Fruit fly (Drosophila melanogaster) whole organism, embryonic: ENCODE data around the gene Cpr78Cb.
A peak's percentile ranks its signal among the peaks of the same experiment; 100 is the strongest.

Source experiments
- Abd-B ChIP-seq: fragments of 200-800 bp; sonication (Bioruptor generic); optimal IDR thresholded peaks from 2 replicates; lab custom pipeline; 2018; ENCODE audit warnings: missing biosample characterization, mild to moderate bottlenecking, missing genetic modification characterization, moderate library complexity
- Asciz ChIP-seq: fragments of 200-800 bp; sonication (Bioruptor generic); optimal IDR thresholded peaks from 2 replicates; lab custom pipeline; 2017; ENCODE audit warnings: missing biosample characterization, mild to moderate bottlenecking, missing genetic modification characterization, missing genetic modification reagents
- Awh ChIP-seq: fragments of 200-800 bp; sonication (Bioruptor generic); IDR thresholded peaks from 2 replicates; pipeline ENCODE4, ENCODE4 v1.3.6; 2022; ENCODE audit warnings: missing biosample characterization, missing genetic modification characterization
- CG10209 ChIP-seq: fragments of 200-800 bp; sonication (Bioruptor generic); optimal IDR thresholded peaks from 3 replicates; lab custom pipeline; 2017; ENCODE audit warnings: missing biosample characterization, mild to moderate bottlenecking, missing genetic modification characterization, missing genetic modification reagents
- CG1024 ChIP-seq: fragments of 200-800 bp; sonication (Bioruptor generic); IDR thresholded peaks from 2 replicates; pipeline ENCODE4 v1.3.6; 2022; ENCODE audit warnings: missing biosample characterization, missing genetic modification characterization
- CG10366 ChIP-seq: fragments of 200-800 bp; sonication (Bioruptor generic); IDR thresholded peaks from 2 replicates; pipeline ENCODE4 v1.3.6; 2022; ENCODE audit warnings: missing biosample characterization, missing genetic modification characterization
- CG12071 ChIP-seq: fragments of 200-800 bp; sonication (Bioruptor generic); optimal IDR thresholded peaks from 3 replicates; lab custom pipeline; 2018; ENCODE audit warnings: missing biosample characterization, mild to moderate bottlenecking, missing genetic modification characterization
- CG12659 ChIP-seq: fragments of 200-800 bp; sonication (Bioruptor generic); optimal IDR thresholded peaks from 3 replicates; lab custom pipeline; 2017; ENCODE audit warnings: mild to moderate bottlenecking, missing biosample characterization, missing genetic modification reagents, missing genetic modification characterization
- CG12769 ChIP-seq: fragments of 200-800 bp; sonication (Bioruptor generic); optimal IDR thresholded peaks from 2 replicates; lab custom pipeline; 2019; ENCODE audit warnings: missing biosample characterization, mild to moderate bottlenecking, missing genetic modification characterization, moderate library complexity
- CG13123 ChIP-seq: fragments of 200-800 bp; sonication (Bioruptor generic); optimal IDR thresholded peaks from 2 replicates; lab custom pipeline; 2016; ENCODE audit warnings: missing biosample characterization, missing genetic modification characterization
- CG13624 ChIP-seq: fragments of 200-800 bp; sonication (Bioruptor generic); optimal IDR thresholded peaks from 2 replicates; lab custom pipeline; 2016; ENCODE audit warnings: missing biosample characterization, missing genetic modification characterization
- CG13894 ChIP-seq: fragments of 200-800 bp; sonication (Bioruptor generic); optimal IDR thresholded peaks from 3 replicates; lab custom pipeline; 2018; ENCODE audit warnings: missing biosample characterization, mild to moderate bottlenecking, missing genetic modification characterization, moderate library complexity
- CG15011 ChIP-seq: fragments of 200-800 bp; sonication (Bioruptor generic); optimal IDR thresholded peaks from 3 replicates; lab custom pipeline; 2018; ENCODE audit warnings: missing biosample characterization, mild to moderate bottlenecking, missing genetic modification characterization
- CG17385 ChIP-seq: fragments of 200-800 bp; sonication (Bioruptor generic); optimal IDR thresholded peaks from 3 replicates; lab custom pipeline; 2018; ENCODE audit warnings: missing biosample characterization, mild to moderate bottlenecking, missing genetic modification characterization
- CG30431 ChIP-seq: fragments of 200-800 bp; sonication (Bioruptor generic); optimal IDR thresholded peaks from 2 replicates; lab custom pipeline; 2017; ENCODE audit warnings: missing biosample characterization, missing genetic modification characterization
- CG33213 ChIP-seq: fragments of 200-800 bp; sonication (Bioruptor generic); optimal IDR thresholded peaks from 3 replicates; lab custom pipeline; 2016; ENCODE audit warnings: missing biosample characterization, missing genetic modification characterization
- CG4360 ChIP-seq: fragments of 200-800 bp; sonication (Bioruptor generic); IDR thresholded peaks from 2 replicates; pipeline ENCODE4 v1.3.6; 2022; ENCODE audit warnings: missing biosample characterization, missing genetic modification characterization
- CG6854 ChIP-seq: fragments of 200-800 bp; sonication (Bioruptor generic); optimal IDR thresholded peaks from 3 replicates; lab custom pipeline; 2017; ENCODE audit warnings: missing biosample characterization, mild to moderate bottlenecking, missing genetic modification characterization
- Camta ChIP-seq: fragments of 200-800 bp; sonication (Bioruptor generic); optimal IDR thresholded peaks from 2 replicates; lab custom pipeline; 2016; ENCODE audit warnings: missing biosample characterization, missing genetic modification characterization
- Deaf1 ChIP-seq: fragments of 200-800 bp; optimal IDR thresholded peaks from 3 replicates; lab custom pipeline; 2019; ENCODE audit warnings: missing biosample characterization, mild to moderate bottlenecking, missing genetic modification characterization, moderate library complexity
- Doc2 ChIP-seq: fragments of 200-800 bp; sonication (Bioruptor generic); IDR thresholded peaks from 2 replicates; pipeline ENCODE4 v1.3.6; 2022; ENCODE audit warnings: missing biosample characterization, missing genetic modification characterization
- Doc3 ChIP-seq: fragments of 200-800 bp; sonication (Bioruptor generic); IDR thresholded peaks from 3 replicates; pipeline ENCODE4 v1.3.6; 2022; ENCODE audit warnings: missing biosample characterization, missing genetic modification characterization; ENCODE audit not compliant: partially characterized antibody
- Drgx ChIP-seq: fragments of 200-800 bp; sonication (Bioruptor generic); IDR thresholded peaks from 2 replicates; pipeline ENCODE4 v1.3.6; 2022; ENCODE audit warnings: missing biosample characterization, missing genetic modification characterization
- Hr78 ChIP-seq, 2 experiments: fragments of 200-800 bp in 1 of 2; fragments of >200 bp in 1 of 2; sonication (Bioruptor generic) in 1 of 2; optimal IDR thresholded peaks; 2 replicates each; lab custom pipeline; 2017 to 2019; ENCODE audit warnings: missing biosample characterization in 2 of 2, missing genetic modification characterization in 2 of 2, mild to moderate bottlenecking in 1 of 2, moderate library complexity in 1 of 2
- Max ChIP-seq: fragments of 200-800 bp; sonication (Bioruptor generic); optimal IDR thresholded peaks from 2 replicates; lab custom pipeline; 2016; ENCODE audit warnings: missing biosample characterization, mild to moderate bottlenecking, missing genetic modification characterization
- NC2β ChIP-seq: fragments of 200-800 bp; sonication (Bioruptor generic); optimal IDR thresholded peaks from 2 replicates; lab custom pipeline; 2016; ENCODE audit warnings: missing biosample characterization, missing genetic modification characterization
- NK7.1 ChIP-seq: fragments of 200-800 bp; sonication (Bioruptor generic); optimal IDR thresholded peaks from 3 replicates; lab custom pipeline; 2016; ENCODE audit warnings: missing biosample characterization, missing genetic modification characterization
- Poxn ChIP-seq: fragments of 200-800 bp; sonication (Bioruptor generic); IDR thresholded peaks from 2 replicates; pipeline ENCODE4 v1.3.6; 2022; ENCODE audit warnings: missing biosample characterization, missing genetic modification characterization
- Side ChIP-seq: fragments of 200-800 bp; sonication (Bioruptor generic); optimal IDR thresholded peaks from 2 replicates; lab custom pipeline; 2016; ENCODE audit warnings: missing biosample characterization, missing genetic modification characterization
- Sin3A ChIP-seq: fragments of >200 bp; optimal IDR thresholded peaks from 2 replicates; lab custom pipeline; 2018
- Spps ChIP-seq: fragments of 200-800 bp; sonication (Bioruptor generic); optimal IDR thresholded peaks from 2 replicates; lab custom pipeline; 2018; ENCODE audit warnings: missing biosample characterization, mild to moderate bottlenecking, missing genetic modification characterization
- Stat92E ChIP-seq, 3 experiments: fragments of >200 bp in 2 of 3; fragments of 200-800 bp in 1 of 3; sonication (Bioruptor generic) in 1 of 3; optimal IDR thresholded peaks; 2 replicates each; lab custom pipeline; 2017 to 2019; ENCODE audit warnings: missing biosample characterization in 3 of 3, missing genetic modification characterization in 3 of 3, mild to moderate bottlenecking in 1 of 3, moderate library complexity in 1 of 3
- al ChIP-seq: fragments of 200-800 bp; sonication (Bioruptor generic); IDR thresholded peaks from 2 replicates; pipeline ENCODE4 v1.3.6; 2022; ENCODE audit warnings: missing biosample characterization, missing genetic modification characterization
- ato ChIP-seq: fragments of 200-800 bp; sonication (Bioruptor generic); IDR thresholded peaks from 2 replicates; pipeline ENCODE4 v1.3.6; 2022; ENCODE audit warnings: missing biosample characterization, missing genetic modification characterization; ENCODE audit not compliant: partially characterized antibody
- cas ChIP-seq: fragments of 200-800 bp; sonication (Bioruptor generic); IDR thresholded peaks from 2 replicates; pipeline ENCODE4 v1.3.6; 2022; ENCODE audit warnings: missing biosample characterization, missing genetic modification characterization
- caup ChIP-seq: fragments of 200-800 bp; sonication (Bioruptor generic); optimal IDR thresholded peaks from 3 replicates; lab custom pipeline; 2017; ENCODE audit warnings: missing biosample characterization, mild to moderate bottlenecking, missing genetic modification characterization, moderate library complexity; ENCODE audit not compliant: severe bottlenecking
- dmrt99B ChIP-seq: fragments of 200-800 bp; sonication (Bioruptor generic); optimal IDR thresholded peaks from 2 replicates; lab custom pipeline; 2018; ENCODE audit warnings: missing biosample characterization, mild to moderate bottlenecking, missing genetic modification characterization, moderate library complexity
- ems ChIP-seq: fragments of 200-800 bp; sonication (Bioruptor generic); optimal IDR thresholded peaks from 3 replicates; lab custom pipeline; 2016; ENCODE audit warnings: missing biosample characterization, missing genetic modification characterization
- fd64A ChIP-seq: fragments of 200-800 bp; sonication (Bioruptor generic); optimal IDR thresholded peaks from 3 replicates; lab custom pipeline; 2018; ENCODE audit warnings: missing biosample characterization, mild to moderate bottlenecking, missing genetic modification characterization
- gt ChIP-seq: fragments of 200-800 bp; sonication (Bioruptor generic); IDR thresholded peaks from 2 replicates; pipeline ENCODE4 v1.3.6; 2022; ENCODE audit warnings: missing biosample characterization, missing genetic modification characterization
- h ChIP-seq: fragments of >200 bp; optimal IDR thresholded peaks from 2 replicates; lab custom pipeline; 2017
- ham ChIP-seq: fragments of 200-800 bp; sonication (Bioruptor generic); IDR thresholded peaks from 2 replicates; pipeline ENCODE4 v1.3.6; 2022; ENCODE audit warnings: missing biosample characterization, missing genetic modification characterization
- ind ChIP-seq: fragments of 200-800 bp; sonication (Bioruptor generic); optimal IDR thresholded peaks from 3 replicates; lab custom pipeline; 2016; ENCODE audit warnings: missing biosample characterization, missing genetic modification characterization
- jigr1 ChIP-seq: fragments of 200-800 bp; sonication (Bioruptor generic); IDR thresholded peaks from 3 replicates; pipeline ENCODE4 v1.3.6; 2022; ENCODE audit warnings: missing biosample characterization, missing genetic modification characterization
- maf-S ChIP-seq: fragments of 200-800 bp; sonication (Bioruptor generic); optimal IDR thresholded peaks from 2 replicates; lab custom pipeline; 2016; ENCODE audit warnings: missing biosample characterization, missing genetic modification characterization
- nerfin-2 ChIP-seq: fragments of 200-800 bp; sonication (Bioruptor generic); IDR thresholded peaks from 2 replicates; pipeline ENCODE4 v1.3.6; 2022; ENCODE audit warnings: missing biosample characterization, missing genetic modification characterization; ENCODE audit not compliant: partially characterized antibody
- repo ChIP-seq: fragments of 200-800 bp; sonication (Bioruptor generic); optimal IDR thresholded peaks from 2 replicates; lab custom pipeline; 2016; ENCODE audit warnings: missing biosample characterization, missing genetic modification characterization
- sd ChIP-seq: fragments of 200-800 bp; sonication (Bioruptor generic); optimal IDR thresholded peaks from 3 replicates; lab custom pipeline; 2018; ENCODE audit warnings: missing biosample characterization, mild to moderate bottlenecking, missing genetic modification characterization, moderate library complexity
- stwl ChIP-seq: fragments of 200-800 bp; sonication (Bioruptor generic); optimal IDR thresholded peaks from 3 replicates; lab custom pipeline; 2018; ENCODE audit warnings: missing biosample characterization, mild to moderate bottlenecking, missing genetic modification characterization, moderate library complexity
- tll ChIP-seq, 2 experiments: fragments of 200-800 bp in 1 of 2; fragments of >200 bp in 1 of 2; sonication (Bioruptor generic) in 1 of 2; optimal IDR thresholded peaks; 2 replicates each; lab custom pipeline; 2017 to 2019; ENCODE audit warnings: missing biosample characterization in 2 of 2, missing genetic modification characterization in 2 of 2, mild to moderate bottlenecking in 1 of 2, moderate library complexity in 1 of 2
- trem ChIP-seq: fragments of 200-800 bp; optimal IDR thresholded peaks from 3 replicates; lab custom pipeline; 2019; ENCODE audit warnings: missing biosample characterization, mild to moderate bottlenecking, missing genetic modification characterization, moderate library complexity

Cpr78Cb gene

dm6 chr3L:21251381-21251780 is 42.9 kb upstream of the Cpr78Cb start (continued):
- no peak for TF ChIP-seq caup
- no peak for TF ChIP-seq gt (GFP tag; lab: Robert Waterston, UW)
- TF ChIP-seq Side: no peak
- TF ChIP-seq Deaf1 (tag; lab: Kevin White, UChicago): no peak
- no peak for TF ChIP-seq al (GFP tag; lab: Robert Waterston, UW)
- no peak for TF ChIP-seq nerfin-2
- no peak for TF ChIP-seq NK7.1 (GFP tag; lab: Kevin White, UChicago)
- TF ChIP-seq ato (GFP tag; lab: Robert Waterston, UW): no peak
- peak; percentile 66 for TF ChIP-seq Abd-B (GFP tag; lab: Kevin White, UChicago)
- peak; percentile 41 for TF ChIP-seq Drgx (GFP tag; lab: Robert Waterston, UW)
- no peak for TF ChIP-seq CG17385
- no peak for TF ChIP-seq Stat92E (GFP tag; optimal IDR thresholded peaks at IDR 0.05; lab: Kevin White, UChicago)
- no peak for TF ChIP-seq Doc2 (GFP tag; lab: Robert Waterston, UW)
- TF ChIP-seq fd64A (GFP tag; lab: Kevin White, UChicago): no peak
- TF ChIP-seq CG15011 (GFP tag; lab: Kevin White, UChicago): no peak
- no peak for TF ChIP-seq Spps
- TF ChIP-seq ham (GFP tag; lab: Robert Waterston, UW): no peak
- no peak for TF ChIP-seq CG12071 (GFP tag; lab: Kevin White, UChicago)
- no peak for TF ChIP-seq CG13624 (GFP tag; lab: Kevin White, UChicago)
- no peak for TF ChIP-seq CG30431 (GFP tag; lab: Kevin White, UChicago)
- TF ChIP-seq Max (GFP tag; lab: Kevin White, UChicago): no peak
- TF ChIP-seq CG10366 (GFP tag; lab: Robert Waterston, UW): 0 out of 2 replicates have a peak, but pooled peaks have one; percentile 18
- TF ChIP-seq CG6854 (GFP tag; lab: Kevin White, UChicago): no peak
- TF ChIP-seq CG12659 (GFP tag; lab: Kevin White, UChicago): peak; percentile 24
- no peak for TF ChIP-seq ems (GFP tag; lab: Kevin White, UChicago)
- no peak for TF ChIP-seq CG10209 (GFP tag; lab: Kevin White, UChicago)
- no peak for TF ChIP-seq CG1024 (GFP tag; lab: Robert Waterston, UW)
- TF ChIP-seq CG13894: no peak
- TF ChIP-seq Poxn (GFP tag; lab: Robert Waterston, UW): no peak
- TF ChIP-seq dmrt99B (tag; lab: Kevin White, UChicago): peak; percentile 20
- TF ChIP-seq h (lab: Kevin White, UChicago): no peak
- TF ChIP-seq tll (GFP tag; optimal IDR thresholded peaks at IDR 0.05; lab: Kevin White, UChicago): no peak
- no peak for TF ChIP-seq Asciz (GFP tag; lab: Kevin White, UChicago)
- TF ChIP-seq Hr78 (GFP tag; optimal IDR thresholded peaks at IDR 0.05; lab: Kevin White, UChicago): no peak
- TF ChIP-seq CG4360 (GFP tag; lab: Robert Waterston, UW): no peak
- TF ChIP-seq trem (tag; lab: Kevin White, UChicago): no peak
- 0 out of 2 replicates have a peak, but pooled peaks have one; percentile 9 for TF ChIP-seq Awh (GFP tag; lab: Robert Waterston, UW)
- TF ChIP-seq stwl (tag; lab: Kevin White, UChicago): no peak
- peak; percentile 14 for TF ChIP-seq ind (GFP tag; lab: Kevin White, UChicago)
- no peak for TF ChIP-seq cas
- no peak for TF ChIP-seq Doc3 (GFP tag; lab: Robert Waterston, UW)
- peak; percentile 12 for TF ChIP-seq CG12769 (tag; lab: Kevin White, UChicago)
- no peak for TF ChIP-seq Camta (GFP tag; lab: Kevin White, UChicago)
- TF ChIP-seq sd (tag; lab: Kevin White, UChicago): no peak
- no peak for TF ChIP-seq Sin3A (lab: Kevin White, UChicago)
- no peak for TF ChIP-seq jigr1
- TF ChIP-seq repo: no peak
- no peak for TF ChIP-seq maf-S (GFP tag; lab: Kevin White, UChicago)
- no peak for TF ChIP-seq CG13123 (GFP tag; lab: Kevin White, UChicago)
- TF ChIP-seq NC2β (GFP tag; lab: Kevin White, UChicago): no peak
- TF ChIP-seq CG33213 (GFP tag; lab: Kevin White, UChicago): no peak
